Worm (Caenorhabditis elegans) whole organism, L1 larva: Measurements from ENCODE around the gene tnc-2.

Experiments
- C16A3.4 ChIP-seq: fragments of 150-350 bp; optimal IDR thresholded peaks from 2 replicates; lab custom pipeline; 2014; ENCODE audit warnings: missing biosample characterization, missing genetic modification characterization
- C34B4.2 ChIP-seq: sonication (generic microtip); optimal IDR thresholded peaks from 2 replicates; lab custom pipeline; 2017; ENCODE audit warnings: mild to moderate bottlenecking, missing genetic modification characterization, missing compliant biosample characterization
- F16B12.6 ChIP-seq: fragments of 150-350 bp; optimal IDR thresholded peaks from 2 replicates; lab custom pipeline; 2014; ENCODE audit warnings: missing biosample characterization, missing genetic modification characterization
- Y116A8C.19 ChIP-seq: sonication (generic microtip); optimal IDR thresholded peaks from 2 replicates; lab custom pipeline; 2016; ENCODE audit warnings: missing compliant biosample characterization, missing genetic modification characterization, borderline replicate concordance
- aha-1 ChIP-seq: fragments of 150-350 bp; optimal IDR thresholded peaks from 2 replicates; lab custom pipeline; 2014; ENCODE audit warnings: missing biosample characterization, missing genetic modification characterization
- ama-1 ChIP-seq: fragments of 150-350 bp; optimal IDR thresholded peaks from 2 replicates; lab custom pipeline; 2014
- ceh-8 ChIP-seq: fragments of 200-800 bp; sonication (Bioruptor generic); optimal IDR thresholded peaks from 2 replicates; lab custom pipeline; 2018; ENCODE audit warnings: mild to moderate bottlenecking, missing genetic modification characterization, moderate library complexity, missing compliant biosample characterization
- ceh-82 ChIP-seq, 3 experiments: fragments of 150-350 bp in 1 of 3; sonication (generic microtip) in 2 of 3; optimal IDR thresholded peaks; 2 replicates each; lab custom pipeline; 2014 to 2017; ENCODE audit warnings: missing biosample characterization in 3 of 3, missing genetic modification characterization in 3 of 3
- ceh-88 ChIP-seq: fragments of 200-800 bp; sonication (Bioruptor generic); IDR thresholded peaks from 2 replicates; pipeline ENCODE4 v1.3.6; 2022; ENCODE audit warnings: missing genetic modification characterization, missing compliant biosample characterization
- dsc-1 ChIP-seq: sonication (generic microtip); optimal IDR thresholded peaks from 2 replicates; lab custom pipeline; 2016; ENCODE audit warnings: mild to moderate bottlenecking, missing genetic modification characterization, missing compliant biosample characterization
- efl-3 ChIP-seq: fragments of 200-800 bp; sonication (Bioruptor generic); optimal IDR thresholded peaks from 2 replicates; lab custom pipeline; 2018; ENCODE audit warnings: mild to moderate bottlenecking, missing genetic modification characterization, missing compliant biosample characterization
- egl-13 ChIP-seq: sonication (generic microtip); optimal IDR thresholded peaks from 2 replicates; lab custom pipeline; 2016; ENCODE audit warnings: missing genotype, missing genetic modification reagents, missing genetic modification characterization, missing compliant biosample characterization
- egl-27 ChIP-seq, 2 experiments: fragments of 150-350 bp in 1 of 2; sonication (generic microtip); optimal IDR thresholded peaks; 3 replicates each; lab custom pipeline; 2017 to 2018; ENCODE audit warnings: missing biosample characterization in 2 of 2, missing genetic modification characterization in 2 of 2, missing genetic modification reagents in 2 of 2
- elt-3 ChIP-seq, 6 experiments: fragments of 150-350 bp in 1 of 6; sonication (generic microtip); optimal IDR thresholded peaks; 2 replicates each; lab custom pipeline; 2017 to 2018; ENCODE audit warnings: missing biosample characterization in 6 of 6, missing genetic modification characterization in 6 of 6, inconsistent platforms in 1 of 6
- grh-1 ChIP-seq: fragments of 200-800 bp; sonication (Bioruptor generic); IDR thresholded peaks from 2 replicates; pipeline ENCODE4 v1.3.6; 2022; ENCODE audit warnings: missing genetic modification reagents, missing genetic modification characterization, missing compliant biosample characterization
- irx-1 ChIP-seq: sonication (generic microtip); optimal IDR thresholded peaks from 2 replicates; lab custom pipeline; 2016; ENCODE audit warnings: missing genetic modification characterization, missing compliant biosample characterization
- isw-1 ChIP-seq: fragments of 200-800 bp; sonication (Bioruptor generic); IDR thresholded peaks from 2 replicates; pipeline ENCODE4 v1.3.6; 2022; ENCODE audit warnings: missing genetic modification characterization, missing compliant biosample characterization
- jun-1 ChIP-seq: fragments of 150-350 bp; optimal IDR thresholded peaks from 2 replicates; lab custom pipeline; 2014; ENCODE audit warnings: missing biosample characterization, missing genetic modification reagents, missing genetic modification characterization
- lin-13 ChIP-seq: fragments of 150-350 bp; optimal IDR thresholded peaks from 2 replicates; lab custom pipeline; 2014; ENCODE audit warnings: missing biosample characterization, missing genetic modification reagents, missing genetic modification characterization
- lin-35 ChIP-seq, 2 experiments: fragments of 150-350 bp; optimal IDR thresholded peaks; 2 replicates each; lab custom pipeline; 2014; ENCODE audit warnings: missing biosample characterization in 2 of 2, missing genetic modification characterization in 2 of 2, missing genetic modification reagents in 2 of 2
- lin-39 ChIP-seq: fragments of 150-350 bp; optimal IDR thresholded peaks from 2 replicates; lab custom pipeline; 2014; ENCODE audit warnings: missing biosample characterization, missing genetic modification reagents, missing genetic modification characterization
- lsy-2 ChIP-seq, 2 experiments: fragments of 150-350 bp; optimal IDR thresholded peaks; 2 replicates each; lab custom pipeline; 2014; ENCODE audit warnings: missing biosample characterization in 2 of 2, missing genetic modification characterization in 2 of 2
- mab-9 ChIP-seq: fragments of 200-800 bp; sonication (Bioruptor generic); IDR thresholded peaks from 2 replicates; pipeline ENCODE4 v1.3.6; 2022; ENCODE audit warnings: missing genetic modification reagents, missing genetic modification characterization, missing compliant biosample characterization
- mdl-1 ChIP-seq, 2 experiments: fragments of 150-350 bp; optimal IDR thresholded peaks; 2 replicates each; lab custom pipeline; 2014 to 2017; ENCODE audit warnings: missing biosample characterization in 2 of 2, missing genetic modification characterization in 2 of 2, inconsistent platforms in 1 of 2
- mef-2 ChIP-seq: fragments of 150-350 bp; optimal IDR thresholded peaks from 2 replicates; lab custom pipeline; 2014; ENCODE audit warnings: missing biosample characterization, missing genetic modification characterization
- mep-1 ChIP-seq: fragments of 150-350 bp; optimal IDR thresholded peaks from 2 replicates; lab custom pipeline; 2014; ENCODE audit warnings: missing biosample characterization, missing genetic modification characterization
- nhr-12 ChIP-seq: sonication (generic microtip); optimal IDR thresholded peaks from 2 replicates; lab custom pipeline; 2017; ENCODE audit warnings: missing biosample characterization, missing genetic modification characterization
- nhr-20 ChIP-seq: sonication (generic microtip); optimal IDR thresholded peaks from 2 replicates; lab custom pipeline; 2016; ENCODE audit warnings: mild to moderate bottlenecking, missing genetic modification characterization, missing compliant biosample characterization
- nhr-28 ChIP-seq: fragments of 150-350 bp; optimal IDR thresholded peaks from 2 replicates; lab custom pipeline; 2014; ENCODE audit warnings: missing biosample characterization, missing genetic modification characterization
- nhr-71 ChIP-seq: sonication (generic microtip); optimal IDR thresholded peaks from 2 replicates; lab custom pipeline; 2016; ENCODE audit warnings: mild to moderate bottlenecking, missing genetic modification characterization, moderate library complexity, missing compliant biosample characterization
- nhr-77 ChIP-seq: fragments of 150-350 bp; optimal IDR thresholded peaks from 2 replicates; lab custom pipeline; 2014; ENCODE audit warnings: missing biosample characterization, missing genetic modification characterization
- nhr-84 ChIP-seq: sonication (generic microtip); optimal IDR thresholded peaks from 2 replicates; lab custom pipeline; 2017; ENCODE audit warnings: missing biosample characterization, missing genetic modification characterization
- nhr-90 ChIP-seq: sonication (generic microtip); optimal IDR thresholded peaks from 2 replicates; lab custom pipeline; 2016; ENCODE audit warnings: mild to moderate bottlenecking, missing genetic modification characterization, missing compliant biosample characterization; ENCODE audit not compliant: poor library complexity
- pqm-1 ChIP-seq: sonication (generic microtip); optimal IDR thresholded peaks from 3 replicates; lab custom pipeline; 2017; ENCODE audit warnings: missing biosample characterization, missing genetic modification characterization
- rnt-1 ChIP-seq: sonication (generic microtip); optimal IDR thresholded peaks from 2 replicates; lab custom pipeline; 2016; ENCODE audit warnings: mild to moderate bottlenecking, missing genetic modification characterization, moderate library complexity, missing compliant biosample characterization
- snpc-4 ChIP-seq: fragments of 150-350 bp; optimal IDR thresholded peaks from 2 replicates; lab custom pipeline; 2014; ENCODE audit warnings: missing biosample characterization, missing genetic modification characterization
- snu-23 ChIP-seq: sonication (generic microtip); optimal IDR thresholded peaks from 2 replicates; lab custom pipeline; 2016; ENCODE audit warnings: missing genetic modification characterization, missing compliant biosample characterization
- sup-37 ChIP-seq: fragments of 200-800 bp; sonication (Bioruptor generic); optimal IDR thresholded peaks from 2 replicates; lab custom pipeline; 2018; ENCODE audit warnings: mild to moderate bottlenecking, missing genetic modification characterization, missing compliant biosample characterization
- swsn-7 ChIP-seq: sonication (generic microtip); optimal IDR thresholded peaks from 2 replicates; lab custom pipeline; 2016; ENCODE audit warnings: missing genetic modification characterization, missing compliant biosample characterization
- unc-130 ChIP-seq: fragments of 150-350 bp; optimal IDR thresholded peaks from 2 replicates; lab custom pipeline; 2017; ENCODE audit warnings: missing biosample characterization, missing genetic modification characterization, inconsistent platforms
- unc-30 ChIP-seq: sonication (generic microtip); optimal IDR thresholded peaks from 2 replicates; lab custom pipeline; 2017; ENCODE audit warnings: missing biosample characterization, missing genetic modification characterization
- unc-62 ChIP-seq: fragments of 150-350 bp; optimal IDR thresholded peaks from 2 replicates; lab custom pipeline; 2014; ENCODE audit warnings: missing biosample characterization, missing genetic modification reagents, missing genetic modification characterization
- unc-98 ChIP-seq: fragments of 200-800 bp; sonication (Bioruptor generic); IDR thresholded peaks from 2 replicates; pipeline ENCODE4 v1.3.6; 2022; ENCODE audit warnings: missing genetic modification characterization, missing compliant biosample characterization
- vab-15 ChIP-seq: sonication (generic microtip); optimal IDR thresholded peaks from 2 replicates; lab custom pipeline; 2017; ENCODE audit warnings: missing genotype, mild to moderate bottlenecking, missing genetic modification characterization, missing compliant biosample characterization
- xbp-1 ChIP-seq: sonication (generic microtip); optimal IDR thresholded peaks from 2 replicates; lab custom pipeline; 2016; ENCODE audit warnings: missing genetic modification characterization, missing compliant biosample characterization
- ztf-11 ChIP-seq, 2 experiments: sonication (generic microtip); optimal IDR thresholded peaks; 2 replicates each; lab custom pipeline; 2016 to 2017; ENCODE audit warnings: missing genetic modification characterization in 2 of 2, missing biosample characterization in 1 of 2, missing compliant biosample characterization in 1 of 2
- ztf-4 ChIP-seq: fragments of 150-350 bp; optimal IDR thresholded peaks from 2 replicates; lab custom pipeline; 2014; ENCODE audit warnings: missing biosample characterization, missing genetic modification characterization

Gene tnc-2

ce11 chrII:10447348-10448316 lies 19.0 kb upstream of the tnc-2 start, which contains the start of gene ZK673.2 (continued):
- TF ChIP-seq elt-3 (tag; optimal IDR thresholded peaks at IDR 0.05; lab: Kevin White, UChicago) (peak in 4 of 6 experiments; percentile 22 to 92 (median 51)), sup-37 (GFP tag; lab: Kevin White, UChicago) (no peak), grh-1 (peak; percentile 72), aha-1 (tag; lab: Kevin White, UChicago) (no peak), nhr-20 (peak; percentile 67), egl-27 (tag; optimal IDR thresholded peaks at IDR 0.05; lab: Kevin White, UChicago) (no peak), egl-13 (no peak), snpc-4 (tag; lab: Kevin White, UChicago) (no peak), C16A3.4 (no peak), rnt-1 (tag; lab: Kevin White, UChicago) (peak; percentile 3), ama-1 (lab: Kevin White, UChicago) (no peak), mep-1 (tag; lab: Kevin White, UChicago) (peak; percentile 38), Y116A8C.19 (no peak), ceh-8 (GFP tag; lab: Kevin White, UChicago) (no peak), mef-2 (no peak), lin-35 (GFP tag; optimal IDR thresholded peaks at IDR 0.05; lab: Kevin White, UChicago) (peak in 1 of 2 experiments; percentile 51), nhr-71 (tag; lab: Kevin White, UChicago) (peak; percentile 75), vab-15 (tag; lab: Kevin White, UChicago) (peak; percentile 1), nhr-90 (tag; lab: Kevin White, UChicago) (peak; percentile 46), mdl-1 (tag; optimal IDR thresholded peaks at IDR 0.05; lab: Kevin White, UChicago) (peak in 1 of 2 experiments; percentile 64), snu-23 (GFP tag; lab: Kevin White, UChicago) (peak; percentile 55), ztf-4 (tag; lab: Kevin White, UChicago) (no peak)

ce11 chrII:10449707-10450106 lies 16.9 kb upstream of the tnc-2 start, which contains the start of gene lin-56:
Gene lin-56, plus strand, starts transcription at chrII:10450007.
- TF ChIP-seq rnt-1 (tag; lab: Kevin White, UChicago) = no peak
- TF ChIP-seq C34B4.2 (tag; lab: Kevin White, UChicago) = no peak
- TF ChIP-seq nhr-28 (tag; lab: Kevin White, UChicago) = no peak
- TF ChIP-seq pqm-1 (tag; lab: Kevin White, UChicago) = no peak
- TF ChIP-seq ceh-82 (tag; optimal IDR thresholded peaks at IDR 0.05; lab: Kevin White, UChicago) = no peak
- no peak for TF ChIP-seq swsn-7 (tag; lab: Kevin White, UChicago)
- no peak for TF ChIP-seq Y116A8C.19
- TF ChIP-seq, all 84 proteins: peak for 0

- TF ChIP-seq lin-13 (GFP tag; lab: Kevin White, UChicago) (no peak), nhr-84 (tag; lab: Kevin White, UChicago) (no peak), nhr-77 (no peak), Y116A8C.19 (no peak), mep-1 (tag; lab: Kevin White, UChicago) (no peak), ceh-88 (GFP tag; lab: Robert Waterston, UW) (no peak), dsc-1 (tag; lab: Kevin White, UChicago) (no peak), egl-27 (tag; optimal IDR thresholded peaks at IDR 0.05; lab: Kevin White, UChicago) (no peak), F16B12.6 (tag; lab: Kevin White, UChicago) (no peak), jun-1 (tag; lab: Kevin White, UChicago) (no peak), efl-3 (GFP tag; lab: Kevin White, UChicago) (no peak), nhr-12 (no peak), unc-98 (GFP tag; lab: Robert Waterston, UW) (no peak), isw-1 (GFP tag; lab: Robert Waterston, UW) (no peak), unc-30 (tag; lab: Kevin White, UChicago) (no peak), xbp-1 (tag; lab: Kevin White, UChicago) (no peak), snu-23 (GFP tag; lab: Kevin White, UChicago) (peak; percentile 30), unc-62 (GFP tag; lab: Kevin White, UChicago) (no peak), mab-9 (no peak), elt-3 (tag; optimal IDR thresholded peaks at IDR 0.05; lab: Kevin White, UChicago) (no peak), ztf-11 (tag; optimal IDR thresholded peaks at IDR 0.05; lab: Kevin White, UChicago) (no peak), nhr-90 (tag; lab: Kevin White, UChicago) (peak; percentile 35), lsy-2 (tag; optimal IDR thresholded peaks at IDR 0.05; lab: Kevin White, UChicago) (peak in 1 of 2 experiments; percentile 18), lin-39 (tag; lab: Kevin White, UChicago) (no peak), unc-130 (tag; lab: Kevin White, UChicago) (no peak), irx-1 (no peak)
Observed at ce11 chrII:10450335-10450734, 16.3 kb upstream of the tnc-2 start.
